Fruit fly (Drosophila melanogaster): ENCODE results near the gene CG34425.
A peak's percentile ranks its signal among the peaks of the same experiment; 100 is the strongest.

CG34425 gene

DNA sequence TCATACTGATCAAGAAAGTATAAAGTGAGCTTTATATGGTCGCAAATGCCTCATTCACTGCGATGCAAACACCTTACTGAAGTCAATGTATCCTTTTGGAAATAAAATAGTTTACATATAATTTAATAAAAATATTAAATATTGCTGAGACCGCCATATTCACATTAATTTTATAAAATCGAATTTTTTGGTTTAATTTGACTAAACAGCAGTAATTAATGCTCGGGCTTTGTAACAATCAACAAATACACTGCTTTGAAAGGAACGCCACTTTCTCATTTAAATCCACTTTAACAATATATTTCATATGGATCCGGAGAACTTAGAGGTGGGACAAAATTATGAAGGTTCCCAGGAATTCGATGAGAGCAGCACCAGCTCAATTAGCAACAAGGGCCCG, 25.7 kb downstream of the CG34425 start, which contains the start of gene sac:
Gene sac (plus strand): TSS at position 301 of the 400 bp plus-strand sequence.
- TF ChIP-seq D1 (tag; optimal IDR thresholded peaks at IDR 0.05) (no peak), Ets98B (GFP tag; IDR thresholded peaks at IDR 0.05) (no peak), CG9948 (tag; optimal IDR thresholded peaks at IDR 0.05) (no peak), EcR (GFP tag; optimal IDR thresholded peaks at IDR 0.05) (no peak)

DNA sequence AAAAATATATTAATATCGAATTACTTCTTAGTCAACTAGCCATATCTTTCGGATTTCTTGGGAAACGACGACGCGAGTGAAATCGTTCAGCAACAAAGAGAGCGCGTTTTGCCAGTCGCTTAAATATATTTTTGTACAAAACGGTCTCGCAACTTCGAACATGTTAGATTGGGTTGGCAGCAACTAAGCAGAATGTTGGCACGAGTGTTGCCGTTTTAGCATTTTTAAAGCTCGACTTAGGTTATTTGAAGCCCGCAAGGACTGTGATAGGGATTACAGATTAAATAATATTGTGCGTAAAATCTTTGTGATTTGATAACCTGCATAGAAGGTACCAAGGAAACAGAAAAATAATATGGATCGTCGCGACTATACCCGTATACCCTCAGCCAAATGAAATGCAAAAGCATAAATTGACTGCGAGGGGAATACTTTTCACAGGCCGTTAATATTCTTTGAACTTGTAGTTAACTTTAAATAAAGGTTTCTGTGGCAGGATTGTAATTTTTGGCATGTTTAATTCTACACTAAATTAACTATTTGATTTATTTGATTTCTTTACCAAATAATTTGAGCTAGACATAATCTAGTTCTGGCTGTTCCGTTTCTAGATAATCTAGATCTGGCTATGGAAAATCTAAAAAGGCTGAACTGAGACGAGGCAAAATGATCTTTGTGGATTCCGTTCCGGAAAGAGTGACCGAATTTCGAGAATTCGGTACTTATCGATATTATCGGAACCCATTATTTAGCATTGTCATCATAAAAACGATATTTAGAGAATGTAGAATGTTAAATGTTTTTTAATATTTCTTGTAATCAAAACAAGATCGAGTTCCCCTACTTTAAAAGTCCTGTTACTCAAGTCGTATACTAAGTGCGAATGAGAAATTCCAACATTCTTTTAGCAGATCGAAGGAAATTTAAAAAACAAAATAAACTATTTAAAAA, 26.9 kb downstream of the CG34425 start, which contains the start of gene CG31523:
Gene CG31523 (minus strand): TSS at position 170 of the 951 bp plus-strand sequence.
- TF ChIP-seq CG9948 (tag; optimal IDR thresholded peaks at IDR 0.05), result no peak
- no peak for TF ChIP-seq rn (GFP tag; IDR thresholded peaks at IDR 0.05)
- TF ChIP-seq CG32121 (GFP tag; IDR thresholded peaks at IDR 0.05), result no peak
- no peak for TF ChIP-seq CG12605 (GFP tag; IDR thresholded peaks at IDR 0.05)
- TF ChIP-seq D1 (tag; optimal IDR thresholded peaks at IDR 0.05), result no peak
- no peak for TF ChIP-seq Ets98B (GFP tag; IDR thresholded peaks at IDR 0.05)
- TF ChIP-seq CG34367 (tag; optimal IDR thresholded peaks at IDR 0.05), result no peak
- no peak for TF ChIP-seq CG13204 (GFP tag; optimal IDR thresholded peaks at IDR 0.05)
- no peak for TF ChIP-seq CG14655 (GFP tag; optimal IDR thresholded peaks at IDR 0.05)
- TF ChIP-seq CG17806 (tag; optimal IDR thresholded peaks at IDR 0.05), result no peak
- TF ChIP-seq gl (tag; optimal IDR thresholded peaks at IDR 0.05), result no peak
- no peak for TF ChIP-seq Pif1A (GFP tag; optimal IDR thresholded peaks at IDR 0.05)
- TF ChIP-seq EcR (GFP tag; optimal IDR thresholded peaks at IDR 0.05), result no peak
- no peak for TF ChIP-seq Snoo (tag; optimal IDR thresholded peaks at IDR 0.05)
- no peak for TF ChIP-seq CG4496 (GFP tag; IDR thresholded peaks at IDR 0.05)
- no peak for TF ChIP-seq fd96Ca (GFP tag; IDR thresholded peaks at IDR 0.05)
- TF ChIP-seq CG8159 (tag; optimal IDR thresholded peaks at IDR 0.05), result no peak
- no peak for TF ChIP-seq CG8301 (tag; optimal IDR thresholded peaks at IDR 0.05)
- TF ChIP-seq Pif1B (GFP tag; optimal IDR thresholded peaks at IDR 0.05), result no peak
- TF ChIP-seq CG10348 (GFP tag; IDR thresholded peaks at IDR 0.05), result no peak

DNA sequence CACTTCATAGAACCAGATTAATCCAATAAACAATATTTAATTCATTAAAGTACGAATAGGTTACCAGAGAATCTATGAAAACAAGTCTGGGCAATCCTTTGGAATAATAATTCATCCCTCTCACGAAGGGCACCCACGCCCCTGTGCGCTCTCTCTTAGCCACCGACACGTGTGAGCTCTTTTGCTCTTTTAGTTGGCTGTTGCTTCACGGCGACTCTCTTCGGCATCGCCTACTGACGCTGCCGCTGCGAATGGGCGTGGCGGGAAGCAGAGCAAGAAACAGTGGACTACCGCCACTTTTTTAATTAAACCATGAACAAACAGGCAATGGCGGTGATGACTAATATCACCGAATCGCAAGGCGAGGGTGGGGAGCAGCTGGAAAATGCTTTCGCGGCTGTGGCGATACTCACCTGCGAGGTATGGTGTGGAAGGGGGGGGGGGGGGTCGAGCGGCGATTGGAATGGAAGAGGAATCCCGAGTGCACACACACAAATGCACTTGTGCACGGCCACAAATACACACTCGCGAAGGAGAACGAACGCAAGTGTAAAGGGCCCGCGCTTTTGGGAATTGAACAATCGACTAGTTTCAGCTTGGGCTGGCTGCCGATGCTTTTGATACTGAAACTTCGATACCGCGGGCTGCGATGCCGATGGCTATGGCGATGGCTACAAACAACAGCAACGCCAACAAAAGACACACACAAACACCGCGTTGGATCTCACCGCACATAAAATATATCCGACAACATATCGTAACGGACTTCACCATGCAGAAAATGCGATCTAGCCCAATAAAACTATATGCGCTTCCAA, 27.7 kb downstream of the CG34425 start:
- TF ChIP-seq CG8301 (tag; optimal IDR thresholded peaks at IDR 0.05) (peak; percentile 71), Ets98B (GFP tag; IDR thresholded peaks at IDR 0.05) (peak; percentile 83), Pif1A (GFP tag; optimal IDR thresholded peaks at IDR 0.05) (peak; percentile 92), CG14655 (GFP tag; optimal IDR thresholded peaks at IDR 0.05) (no peak), CG12605 (GFP tag; IDR thresholded peaks at IDR 0.05) (peak; percentile 82), CG4496 (GFP tag; IDR thresholded peaks at IDR 0.05) (peak; percentile 89), CG10348 (GFP tag; IDR thresholded peaks at IDR 0.05) (no peak), CG17806 (tag; optimal IDR thresholded peaks at IDR 0.05) (peak; percentile 77), rn (GFP tag; IDR thresholded peaks at IDR 0.05) (peak; percentile 56), Snoo (tag; optimal IDR thresholded peaks at IDR 0.05) (peak; percentile 82), CG13204 (GFP tag; optimal IDR thresholded peaks at IDR 0.05) (peak; percentile 94), Pif1B (GFP tag; optimal IDR thresholded peaks at IDR 0.05) (peak; percentile 87), gl (tag; optimal IDR thresholded peaks at IDR 0.05) (peak; percentile 45), EcR (GFP tag; optimal IDR thresholded peaks at IDR 0.05) (peak; percentile 65), CG9948 (tag; optimal IDR thresholded peaks at IDR 0.05) (peak; percentile 70), fd96Ca (GFP tag; IDR thresholded peaks at IDR 0.05) (peak; percentile 80), CG32121 (GFP tag; IDR thresholded peaks at IDR 0.05) (peak; percentile 64), CG34367 (tag; optimal IDR thresholded peaks at IDR 0.05) (peak; percentile 74), CG15710 (tag; optimal IDR thresholded peaks at IDR 0.05) (peak; percentile 73), D1 (tag; optimal IDR thresholded peaks at IDR 0.05) (peak; percentile 34), CG8159 (tag; optimal IDR thresholded peaks at IDR 0.05) (peak; percentile 74)

DNA sequence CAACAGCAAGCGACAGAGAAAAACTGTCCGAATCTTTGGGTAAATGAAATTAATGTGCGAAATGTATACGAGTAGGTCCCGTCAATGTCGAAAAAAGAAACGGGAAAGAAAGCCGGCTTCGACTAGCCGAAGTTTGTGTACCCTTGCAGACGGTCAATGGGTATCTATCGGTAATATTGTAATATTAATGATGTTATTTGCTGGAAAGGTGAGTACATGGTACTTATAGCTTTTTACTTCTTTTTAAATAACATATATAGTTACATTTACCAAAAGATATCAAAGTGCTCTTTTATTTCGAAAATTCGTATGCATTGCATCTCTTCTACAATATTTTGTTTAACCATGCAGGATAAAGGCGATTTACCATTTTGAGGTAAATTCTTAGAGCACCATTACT, 30.2 kb downstream of the CG34425 start:
- no peak for TF ChIP-seq CG12605 (GFP tag; IDR thresholded peaks at IDR 0.05)
- TF ChIP-seq CG14655 (GFP tag; optimal IDR thresholded peaks at IDR 0.05), result no peak
- no peak for TF ChIP-seq CG10348 (GFP tag; IDR thresholded peaks at IDR 0.05)
- no peak for TF ChIP-seq CG34367 (tag; optimal IDR thresholded peaks at IDR 0.05)
- no peak for TF ChIP-seq CG32121 (GFP tag; IDR thresholded peaks at IDR 0.05)
- no peak for TF ChIP-seq CG4496 (GFP tag; IDR thresholded peaks at IDR 0.05)
- no peak for TF ChIP-seq CG17806 (tag; optimal IDR thresholded peaks at IDR 0.05)
- no peak for TF ChIP-seq CG15710 (tag; optimal IDR thresholded peaks at IDR 0.05)
- TF ChIP-seq CG8301 (tag; optimal IDR thresholded peaks at IDR 0.05), result no peak

DNA sequence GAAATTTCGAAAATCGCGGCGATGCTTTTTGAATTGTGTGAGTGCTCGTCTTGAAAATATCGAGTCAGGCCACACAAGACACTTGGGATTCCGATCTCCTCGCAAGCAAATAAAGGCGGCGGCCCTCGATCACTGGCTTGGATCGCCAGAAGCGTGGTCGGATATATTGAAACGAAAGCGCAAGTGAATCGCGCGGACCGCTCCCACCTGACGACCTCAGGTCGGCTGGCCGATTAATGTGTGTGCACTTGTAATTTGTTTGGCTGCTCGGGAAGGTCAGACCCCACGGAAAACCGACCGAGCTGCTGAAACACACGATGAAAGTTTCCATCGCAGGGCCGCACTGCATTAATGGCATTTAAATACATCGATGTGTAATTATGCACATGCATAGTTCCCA, 30.8 kb downstream of the CG34425 start:
- TF ChIP-seq CG32121 (GFP tag; IDR thresholded peaks at IDR 0.05) (no peak), CG12605 (GFP tag; IDR thresholded peaks at IDR 0.05) (no peak), CG34367 (tag; optimal IDR thresholded peaks at IDR 0.05) (no peak), EcR (GFP tag; optimal IDR thresholded peaks at IDR 0.05) (no peak), Pif1A (GFP tag; optimal IDR thresholded peaks at IDR 0.05) (no peak), CG14655 (GFP tag; optimal IDR thresholded peaks at IDR 0.05) (no peak), D1 (tag; optimal IDR thresholded peaks at IDR 0.05) (no peak), gl (tag; optimal IDR thresholded peaks at IDR 0.05) (no peak), CG9948 (tag; optimal IDR thresholded peaks at IDR 0.05) (no peak), Ets98B (GFP tag; IDR thresholded peaks at IDR 0.05) (no peak), Snoo (tag; optimal IDR thresholded peaks at IDR 0.05) (no peak), rn (GFP tag; IDR thresholded peaks at IDR 0.05) (no peak), Pif1B (GFP tag; optimal IDR thresholded peaks at IDR 0.05) (no peak)

Data from whole organism, pupa.